Worm (Caenorhabditis elegans): ENCODE measurements around the gene srsx-18.

Gene srsx-18

ce11 chrV:5963696-5964095, 41.4 kb downstream of the srsx-18 start, which contains the start of gene pcm-1:
Gene pcm-1, minus strand, starts transcription at chrV:5963882.
- peak; percentile 47 for TF ChIP-seq ces-1 (GFP tag; optimal IDR thresholded peaks at IDR 0.05)
- TF ChIP-seq elt-1 (tag; optimal IDR thresholded peaks at IDR 0.05; ENCODE audit: borderline replicate concordance, insufficient read depth): no peak

- no peak for TF ChIP-seq elt-1 (tag; optimal IDR thresholded peaks at IDR 0.05; ENCODE audit: borderline replicate concordance, insufficient read depth)
- no peak for TF ChIP-seq zip-8 (tag; optimal IDR thresholded peaks at IDR 0.05)
- peak; percentile 52 for TF ChIP-seq unc-120 (tag; optimal IDR thresholded peaks at IDR 0.05; ENCODE audit: poor library complexity, severe bottlenecking)
- TF ChIP-seq nhr-237 (tag; optimal IDR thresholded peaks at IDR 0.05): no peak
- TF ChIP-seq ces-1 (GFP tag; optimal IDR thresholded peaks at IDR 0.05): no peak
- TF ChIP-seq sem-2 (GFP tag; optimal IDR thresholded peaks at IDR 0.05): no peak
- TF ChIP-seq sptf-1 (tag; optimal IDR thresholded peaks at IDR 0.05): no peak
- no peak for TF ChIP-seq nhr-2 (tag; optimal IDR thresholded peaks at IDR 0.05)
- TF ChIP-seq mls-2 (tag; optimal IDR thresholded peaks at IDR 0.05): no peak
- no peak for TF ChIP-seq lin-13 (tag; optimal IDR thresholded peaks at IDR 0.05)
- no peak for TF ChIP-seq ceh-83 (GFP tag; optimal IDR thresholded peaks at IDR 0.05)
- TF ChIP-seq mep-1 (tag; optimal IDR thresholded peaks at IDR 0.05): no peak
- peak; percentile 49 for TF ChIP-seq unc-62 (GFP tag; optimal IDR thresholded peaks at IDR 0.05)
- TF ChIP-seq cnd-1 (tag; optimal IDR thresholded peaks at IDR 0.05): no peak
- no peak for TF ChIP-seq nhr-12 (tag; optimal IDR thresholded peaks at IDR 0.05)
- TF ChIP-seq ceh-39 (tag; optimal IDR thresholded peaks at IDR 0.05): no peak
Observed at ce11 chrV:5964658-5965178, 42.4 kb downstream of the srsx-18 start.

- TF ChIP-seq ham-2 (GFP tag; optimal IDR thresholded peaks at IDR 0.05) (no peak), zip-8 (tag; optimal IDR thresholded peaks at IDR 0.05) (no peak)
Observed at ce11 chrV:5972582-5972981, 50.2 kb downstream of the srsx-18 start.

ce11 chrV:5973713-5974112, 51.4 kb downstream of the srsx-18 start:
- TF ChIP-seq unc-39 (tag; optimal IDR thresholded peaks at IDR 0.05) (no peak), snpc-4 (tag; optimal IDR thresholded peaks at IDR 0.05) (no peak), unc-120 (tag; optimal IDR thresholded peaks at IDR 0.05; ENCODE audit: poor library complexity, severe bottlenecking) (no peak), bed-3 (GFP tag; optimal IDR thresholded peaks at IDR 0.05) (no peak), tbx-8 (GFP tag; optimal IDR thresholded peaks at IDR 0.05) (no peak), zip-8 (tag; optimal IDR thresholded peaks at IDR 0.05) (no peak), blmp-1 (tag; optimal IDR thresholded peaks at IDR 0.05) (no peak), nhr-28 (tag; optimal IDR thresholded peaks at IDR 0.05) (no peak), lin-13 (tag; optimal IDR thresholded peaks at IDR 0.05) (no peak), M03D4.4 (tag; optimal IDR thresholded peaks at IDR 0.05) (no peak), sem-2 (GFP tag; optimal IDR thresholded peaks at IDR 0.05) (no peak), mls-2 (tag; optimal IDR thresholded peaks at IDR 0.05) (no peak), ztf-11 (tag; optimal IDR thresholded peaks at IDR 0.05) (no peak), elt-3 (tag; optimal IDR thresholded peaks at IDR 0.05) (no peak), ces-1 (GFP tag; optimal IDR thresholded peaks at IDR 0.05) (no peak), hlh-1 (tag; optimal IDR thresholded peaks at IDR 0.05) (no peak), cnd-1 (tag; optimal IDR thresholded peaks at IDR 0.05) (no peak), nhr-76 (tag; optimal IDR thresholded peaks at IDR 0.05) (no peak), ceh-43 (GFP tag; optimal IDR thresholded peaks at IDR 0.05) (no peak), ceh-39 (tag; optimal IDR thresholded peaks at IDR 0.05) (no peak)
